Fruit fly (Drosophila melanogaster) whole organism, embryonic: ENCODE data around the gene CG7333.

Experiments
- CG10209 ChIP-seq: fragments of 200-800 bp; sonication (Bioruptor generic); optimal IDR thresholded peaks from 3 replicates; lab custom pipeline; 2017; ENCODE audit warnings: missing biosample characterization, mild to moderate bottlenecking, missing genetic modification characterization, missing genetic modification reagents
- CG10267 ChIP-seq: fragments of 200-800 bp; sonication (Bioruptor generic); optimal IDR thresholded peaks from 2 replicates; lab custom pipeline; 2018; ENCODE audit warnings: missing biosample characterization, mild to moderate bottlenecking, missing genetic modification characterization, moderate library complexity
- CG10321 ChIP-seq: fragments of 200-800 bp; sonication (Bioruptor generic); IDR thresholded peaks from 2 replicates; pipeline ENCODE4 v1.3.6; 2022; ENCODE audit warnings: missing biosample characterization, missing genetic modification characterization
- CG11695 ChIP-seq: fragments of 200-800 bp; sonication (Bioruptor generic); IDR thresholded peaks from 3 replicates; pipeline ENCODE4 v1.3.6; 2022; ENCODE audit warnings: missing biosample characterization, missing genetic modification characterization
- CG11723 ChIP-seq: fragments of 200-800 bp; sonication (Bioruptor generic); optimal IDR thresholded peaks from 2 replicates; lab custom pipeline; 2017; ENCODE audit warnings: missing biosample characterization, mild to moderate bottlenecking, missing genetic modification characterization
- CG12769 ChIP-seq: fragments of 200-800 bp; sonication (Bioruptor generic); optimal IDR thresholded peaks from 2 replicates; lab custom pipeline; 2019; ENCODE audit warnings: missing biosample characterization, mild to moderate bottlenecking, missing genetic modification characterization, moderate library complexity
- CG16815 ChIP-seq: fragments of 200-800 bp; sonication (Bioruptor generic); optimal IDR thresholded peaks from 3 replicates; lab custom pipeline; 2017; ENCODE audit warnings: missing biosample characterization, mild to moderate bottlenecking, missing genetic modification characterization
- CG16863 ChIP-seq: fragments of 200-800 bp; sonication (Bioruptor generic); optimal IDR thresholded peaks from 3 replicates; lab custom pipeline; 2016; ENCODE audit warnings: missing biosample characterization, missing genetic modification characterization
- CG18476 ChIP-seq: fragments of 200-800 bp; sonication (Bioruptor generic); optimal IDR thresholded peaks from 2 replicates; lab custom pipeline; 2016; ENCODE audit warnings: missing biosample characterization, mild to moderate bottlenecking, missing genetic modification characterization
- CG18619 ChIP-seq: fragments of 200-800 bp; sonication (Bioruptor generic); optimal IDR thresholded peaks from 3 replicates; lab custom pipeline; 2017; ENCODE audit warnings: missing biosample characterization, mild to moderate bottlenecking, missing genetic modification characterization
- CG2129 ChIP-seq: fragments of 200-800 bp; sonication (Bioruptor generic); IDR thresholded peaks from 2 replicates; pipeline ENCODE4 v1.3.6; 2022; ENCODE audit warnings: missing biosample characterization, missing genetic modification characterization; ENCODE audit not compliant: partially characterized antibody
- CG3163 ChIP-seq: fragments of 200-800 bp; sonication (Bioruptor generic); optimal IDR thresholded peaks from 3 replicates; lab custom pipeline; 2016; ENCODE audit warnings: missing biosample characterization, missing genetic modification characterization
- CG3838 ChIP-seq: fragments of 200-800 bp; sonication (Bioruptor generic); optimal IDR thresholded peaks from 3 replicates; lab custom pipeline; 2016; ENCODE audit warnings: missing biosample characterization, missing genetic modification characterization
- CG4328 ChIP-seq: fragments of 200-800 bp; sonication (Bioruptor generic); optimal IDR thresholded peaks from 3 replicates; lab custom pipeline; 2017; ENCODE audit warnings: missing biosample characterization, missing genetic modification reagents, missing genetic modification characterization
- CG4854 ChIP-seq: fragments of 200-800 bp; sonication (Bioruptor generic); optimal IDR thresholded peaks from 2 replicates; lab custom pipeline; 2016; ENCODE audit warnings: missing biosample characterization, missing genetic modification characterization, inconsistent platforms
- CG7745 ChIP-seq: fragments of 200-800 bp; sonication (Bioruptor generic); optimal IDR thresholded peaks from 2 replicates; lab custom pipeline; 2018; ENCODE audit warnings: missing biosample characterization, mild to moderate bottlenecking, missing genetic modification characterization, moderate library complexity
- CG7963 ChIP-seq: fragments of 200-800 bp; sonication (Bioruptor generic); IDR thresholded peaks from 3 replicates; pipeline ENCODE4 v1.3.6; 2022; ENCODE audit warnings: missing biosample characterization, missing genetic modification characterization; ENCODE audit not compliant: partially characterized antibody
- CG8089 ChIP-seq: fragments of 200-800 bp; sonication (Bioruptor generic); optimal IDR thresholded peaks from 3 replicates; lab custom pipeline; 2016; ENCODE audit warnings: missing biosample characterization, missing genetic modification characterization
- Hr51 ChIP-seq, 2 experiments: fragments of 200-800 bp; sonication (Bioruptor generic); optimal IDR thresholded peaks; 2 replicates in 1 of 2; 3 replicates in 1 of 2; lab custom pipeline; 2016 to 2018; ENCODE audit warnings: missing biosample characterization in 2 of 2, missing genetic modification characterization in 2 of 2, mild to moderate bottlenecking in 1 of 2, moderate library complexity in 1 of 2
- NK7.1 ChIP-seq: fragments of 200-800 bp; sonication (Bioruptor generic); optimal IDR thresholded peaks from 3 replicates; lab custom pipeline; 2016; ENCODE audit warnings: missing biosample characterization, missing genetic modification characterization
- Poxn ChIP-seq: fragments of 200-800 bp; sonication (Bioruptor generic); IDR thresholded peaks from 2 replicates; pipeline ENCODE4 v1.3.6; 2022; ENCODE audit warnings: missing biosample characterization, missing genetic modification characterization
- Ptx1 ChIP-seq: fragments of 200-800 bp; sonication (Bioruptor generic); IDR thresholded peaks from 2 replicates; pipeline ENCODE4 v1.3.6; 2022; ENCODE audit warnings: missing biosample characterization, missing genetic modification characterization
- Side ChIP-seq: fragments of 200-800 bp; sonication (Bioruptor generic); optimal IDR thresholded peaks from 2 replicates; lab custom pipeline; 2016; ENCODE audit warnings: missing biosample characterization, missing genetic modification characterization
- Sry-δ ChIP-seq: fragments of 200-800 bp; sonication (Bioruptor generic); optimal IDR thresholded peaks from 2 replicates; lab custom pipeline; 2016; ENCODE audit warnings: missing biosample characterization, missing genetic modification characterization
- Ssrp ChIP-seq: fragments of 200-800 bp; sonication (Bioruptor generic); optimal IDR thresholded peaks from 2 replicates; lab custom pipeline; 2018; ENCODE audit warnings: missing biosample characterization, mild to moderate bottlenecking, missing genetic modification characterization, moderate library complexity
- ac ChIP-seq: fragments of 200-800 bp; sonication (Bioruptor generic); optimal IDR thresholded peaks from 3 replicates; lab custom pipeline; 2017; ENCODE audit warnings: missing biosample characterization, mild to moderate bottlenecking, missing genetic modification characterization
- al ChIP-seq: fragments of 200-800 bp; sonication (Bioruptor generic); IDR thresholded peaks from 2 replicates; pipeline ENCODE4 v1.3.6; 2022; ENCODE audit warnings: missing biosample characterization, missing genetic modification characterization
- ash1 ChIP-seq: fragments of 200-800 bp; sonication (Bioruptor generic); optimal IDR thresholded peaks from 2 replicates; lab custom pipeline; 2018; ENCODE audit warnings: missing biosample characterization, mild to moderate bottlenecking, missing genetic modification characterization
- ato ChIP-seq: fragments of 200-800 bp; sonication (Bioruptor generic); IDR thresholded peaks from 2 replicates; pipeline ENCODE4 v1.3.6; 2022; ENCODE audit warnings: missing biosample characterization, missing genetic modification characterization; ENCODE audit not compliant: partially characterized antibody
- bowl ChIP-seq: fragments of 200-800 bp; sonication (Bioruptor generic); IDR thresholded peaks from 2 replicates; pipeline ENCODE4 v1.3.6; 2022; ENCODE audit warnings: missing biosample characterization, missing genetic modification characterization
- cato ChIP-seq: fragments of 200-800 bp; sonication (Bioruptor generic); optimal IDR thresholded peaks from 2 replicates; lab custom pipeline; 2016; ENCODE audit warnings: missing biosample characterization, missing genetic modification characterization, borderline replicate concordance
- chn ChIP-seq: fragments of 200-800 bp; sonication (Bioruptor generic); optimal IDR thresholded peaks from 2 replicates; lab custom pipeline; 2016; ENCODE audit warnings: missing biosample characterization, missing genetic modification characterization
- crol ChIP-seq: fragments of 200-800 bp; sonication (Bioruptor generic); IDR thresholded peaks from 2 replicates; pipeline ENCODE4 v1.3.6; 2022; ENCODE audit warnings: missing biosample characterization, missing genetic modification characterization
- danr ChIP-seq: fragments of 200-800 bp; sonication (Bioruptor generic); IDR thresholded peaks from 2 replicates; pipeline ENCODE4 v1.3.6; 2022; ENCODE audit warnings: missing biosample characterization, missing genetic modification characterization
- dati ChIP-seq: fragments of 200-800 bp; sonication (Bioruptor generic); IDR thresholded peaks from 2 replicates; pipeline ENCODE4 v1.3.6; 2022; ENCODE audit warnings: missing biosample characterization, missing genetic modification characterization
- p53 ChIP-seq: fragments of 200-800 bp; sonication (Bioruptor generic); optimal IDR thresholded peaks from 2 replicates; lab custom pipeline; 2016; ENCODE audit warnings: missing biosample characterization, missing genetic modification characterization
- pan ChIP-seq, 4 experiments: fragments of >200 bp in 3 of 4; fragments of 200-800 bp in 1 of 4; sonication (Bioruptor generic) in 1 of 4; optimal IDR thresholded peaks in 3 of 4; IDR thresholded peaks in 1 of 4; 2 replicates each; pipeline versions ENCODE4 v1.3.6 to Lab custom; 2017 to 2022; ENCODE audit warnings: missing biosample characterization in 2 of 4, missing genetic modification characterization in 2 of 4, mixed read lengths in 1 of 4
- pnt ChIP-seq: fragments of 200-800 bp; sonication (Bioruptor generic); optimal IDR thresholded peaks from 3 replicates; lab custom pipeline; 2016; ENCODE audit warnings: missing biosample characterization, missing genetic modification characterization
- pzg ChIP-seq: fragments of 200-800 bp; sonication (Bioruptor generic); optimal IDR thresholded peaks from 3 replicates; lab custom pipeline; 2018; ENCODE audit warnings: missing biosample characterization, mild to moderate bottlenecking, missing genetic modification characterization, moderate library complexity
- repo ChIP-seq: fragments of 200-800 bp; sonication (Bioruptor generic); optimal IDR thresholded peaks from 2 replicates; lab custom pipeline; 2016; ENCODE audit warnings: missing biosample characterization, missing genetic modification characterization
- run ChIP-seq: fragments of 200-800 bp; sonication (Bioruptor generic); optimal IDR thresholded peaks from 3 replicates; lab custom pipeline; 2018; ENCODE audit warnings: missing biosample characterization, mild to moderate bottlenecking, missing genetic modification characterization
- salm ChIP-seq: fragments of 200-800 bp; sonication (Bioruptor generic); optimal IDR thresholded peaks from 2 replicates; lab custom pipeline; 2018; ENCODE audit warnings: missing biosample characterization, mild to moderate bottlenecking, missing genetic modification characterization
- sens ChIP-seq: fragments of 200-800 bp; sonication (Bioruptor generic); peaks from one replicate; lab custom pipeline; 2016; ENCODE audit warnings: missing biosample characterization, missing genetic modification characterization
- seq ChIP-seq: fragments of 200-800 bp; sonication (Bioruptor generic); IDR thresholded peaks from 2 replicates; pipeline ENCODE4 v1.3.6; 2022; ENCODE audit warnings: missing biosample characterization, missing genetic modification characterization
- shn ChIP-seq: fragments of 200-800 bp; sonication (Bioruptor generic); optimal IDR thresholded peaks from 3 replicates; lab custom pipeline; 2016; ENCODE audit warnings: missing biosample characterization, missing genetic modification characterization
- sim ChIP-seq: fragments of 200-800 bp; sonication (Bioruptor generic); IDR thresholded peaks from 2 replicates; pipeline ENCODE4 v1.3.6; 2022; ENCODE audit warnings: missing biosample characterization, missing genetic modification characterization
- stwl ChIP-seq: fragments of 200-800 bp; sonication (Bioruptor generic); optimal IDR thresholded peaks from 3 replicates; lab custom pipeline; 2018; ENCODE audit warnings: missing biosample characterization, mild to moderate bottlenecking, missing genetic modification characterization, moderate library complexity
- tio ChIP-seq: fragments of 200-800 bp; sonication (Bioruptor generic); optimal IDR thresholded peaks from 2 replicates; lab custom pipeline; 2017; ENCODE audit warnings: missing biosample characterization, missing genetic modification characterization, inconsistent platforms
- z ChIP-seq: fragments of 200-800 bp; sonication (Bioruptor generic); IDR thresholded peaks from 3 replicates; pipeline ENCODE4 v1.3.6; 2022; ENCODE audit warnings: missing biosample characterization, missing genetic modification characterization
- zfh1 ChIP-seq: fragments of 200-800 bp; sonication (Bioruptor generic); IDR thresholded peaks from 3 replicates; pipeline ENCODE4 v1.3.6; 2022; ENCODE audit warnings: missing biosample characterization, missing genetic modification characterization

CG7333 gene

dm6 chr3R:19623606-19624005 lies 23.2 kb downstream of the CG7333 start (continued):
- TF ChIP-seq CG18619 (GFP tag; lab: Kevin White, UChicago) (no peak), Ptx1 (GFP tag; lab: Robert Waterston, UW) (peak; percentile 63), dati (no peak), shn (GFP tag; lab: Kevin White, UChicago) (peak; percentile 10), bowl (no peak), CG7745 (tag; lab: Kevin White, UChicago) (no peak), CG16815 (GFP tag; lab: Kevin White, UChicago) (peak; percentile 14), salm (tag; lab: Kevin White, UChicago) (peak; percentile 34), Poxn (GFP tag; lab: Robert Waterston, UW) (0 out of 2 replicates have a peak, but pooled peaks have one; percentile 39), crol (GFP tag; lab: Robert Waterston, UW) (no peak), Ssrp (tag; lab: Kevin White, UChicago) (peak; percentile 38), CG16863 (GFP tag; lab: Kevin White, UChicago) (peak; percentile 49), sim (GFP tag; lab: Robert Waterston, UW) (no peak), tio (GFP tag; lab: Kevin White, UChicago) (peak; percentile 30), sens (GFP tag; lab: Kevin White, UChicago) (peak; percentile 91), CG10267 (tag; lab: Kevin White, UChicago) (peak; percentile 33), CG4328 (GFP tag; lab: Kevin White, UChicago) (no peak), CG2129 (GFP tag; lab: Robert Waterston, UW) (no peak), Side (peak; percentile 32), CG18476 (GFP tag; lab: Kevin White, UChicago) (no peak), pnt (peak; percentile 57), run (tag; lab: Kevin White, UChicago) (no peak), danr (GFP tag; lab: Robert Waterston, UW) (0 out of 2 replicates have a peak, but pooled peaks have one; percentile 31), Hr51 (GFP tag; optimal IDR thresholded peaks at IDR 0.05; lab: Kevin White, UChicago) (peak in 1 of 2 experiments; percentile 61), CG11695 (peak; percentile 68; the same call in 2 of the 3 replicates), chn (GFP tag; lab: Kevin White, UChicago) (peak; percentile 19), p53 (no peak), zfh1 (peak; percentile 76), CG7963 (GFP tag; lab: Robert Waterston, UW) (no peak), ato (GFP tag; lab: Robert Waterston, UW) (no peak), cato (GFP tag; lab: Kevin White, UChicago) (peak; percentile 32), CG12769 (peak; percentile 45), CG11723 (GFP tag; lab: Kevin White, UChicago) (peak; percentile 4), al (GFP tag; lab: Robert Waterston, UW) (peak; percentile 61), CG3838 (GFP tag; lab: Kevin White, UChicago) (no peak), CG8089 (GFP tag; lab: Kevin White, UChicago) (peak; percentile 42), ash1 (GFP tag; lab: Kevin White, UChicago) (no peak), repo (GFP tag; lab: Kevin White, UChicago) (peak; percentile 59), pan (optimal IDR thresholded peaks at IDR 0.05; lab: Kevin White, UChicago) (no peak), pan (GFP tag; optimal IDR thresholded peaks at IDR 0.05 in 1 of 2, IDR thresholded peaks at IDR 0.05 in 1 of 2) (peak in 1 of 2 experiments; percentile 62), z (GFP tag; lab: Robert Waterston, UW) (no peak), Sry-δ (GFP tag; lab: Kevin White, UChicago) (peak; percentile 5), stwl (tag; lab: Kevin White, UChicago) (no peak), CG10209 (GFP tag; lab: Kevin White, UChicago) (peak; percentile 34), NK7.1 (GFP tag; lab: Kevin White, UChicago) (peak; percentile 50), ac (no peak), CG10321 (GFP tag; lab: Robert Waterston, UW) (peak; percentile 37; the same call in 1 of the 2 replicates), CG3163 (peak; percentile 19), pzg (GFP tag; lab: Kevin White, UChicago) (no peak), CG4854 (peak; percentile 24), seq (peak; percentile 52; the same call in 1 of the 2 replicates)
